Worm (Caenorhabditis elegans): ENCODE results near the gene tars-1.

- TF ChIP-seq ZK546.5 (tag; optimal IDR thresholded peaks at IDR 0.05), result no peak
- no peak for TF ChIP-seq unc-62 (GFP tag; optimal IDR thresholded peaks at IDR 0.05)
- TF ChIP-seq lin-39 (tag; optimal IDR thresholded peaks at IDR 0.05), result peak; percentile 22
- peak; percentile 10 for TF ChIP-seq lsy-12 (tag; optimal IDR thresholded peaks at IDR 0.05)
- peak; percentile 78 for TF ChIP-seq nhr-25 (tag; optimal IDR thresholded peaks at IDR 0.05)
- no peak for TF ChIP-seq nhr-12 (tag; optimal IDR thresholded peaks at IDR 0.05)
- TF ChIP-seq pqm-1 (tag; optimal IDR thresholded peaks at IDR 0.05), result peak; percentile 23
- TF ChIP-seq zag-1 (tag; optimal IDR thresholded peaks at IDR 0.05), result no peak
- TF ChIP-seq ceh-82 (tag; optimal IDR thresholded peaks at IDR 0.05), result no peak
- peak; percentile 79 for TF ChIP-seq R02D3.7 (tag; optimal IDR thresholded peaks at IDR 0.05)
Observed at ce11 chrII:11675877-11676473, 19.5 kb downstream of the tars-1 start, which contains the start of the genes trr-1 and C47D12.2.

Measured in whole organism, L3 larva.